Fruit fly (Drosophila melanogaster) whole organism, embryonic: ENCODE results near the gene Targ1.

ENCODE experiments used
- Antp ChIP-seq: fragments of 200-800 bp; sonication (Bioruptor generic); optimal IDR thresholded peaks from 3 replicates; lab custom pipeline; 2016; ENCODE audit warnings: missing biosample characterization, missing genetic modification characterization
- CG11696 ChIP-seq: fragments of 200-800 bp; sonication (Bioruptor generic); IDR thresholded peaks from 2 replicates; pipeline ENCODE4 v1.3.6; 2022; ENCODE audit warnings: missing biosample characterization, missing genetic modification characterization
- CG12071 ChIP-seq: fragments of 200-800 bp; sonication (Bioruptor generic); optimal IDR thresholded peaks from 3 replicates; lab custom pipeline; 2018; ENCODE audit warnings: missing biosample characterization, mild to moderate bottlenecking, missing genetic modification characterization
- CG12104 ChIP-seq: fragments of 200-800 bp; sonication (Bioruptor generic); optimal IDR thresholded peaks from 3 replicates; lab custom pipeline; 2016; ENCODE audit warnings: missing biosample characterization, missing genetic modification characterization
- CG12155 ChIP-seq: fragments of 200-800 bp; sonication (Bioruptor generic); optimal IDR thresholded peaks from 3 replicates; lab custom pipeline; 2016; ENCODE audit warnings: missing biosample characterization, missing genetic modification characterization
- CG1233 ChIP-seq: fragments of 200-800 bp; sonication (Bioruptor generic); optimal IDR thresholded peaks from 4 replicates; lab custom pipeline; 2018; ENCODE audit warnings: missing biosample characterization, mild to moderate bottlenecking, missing genetic modification characterization
- CG17361 ChIP-seq: fragments of 200-800 bp; sonication (Bioruptor generic); IDR thresholded peaks from 3 replicates; pipeline ENCODE4 v1.3.6; 2022; ENCODE audit warnings: missing biosample characterization, missing genetic modification characterization
- CG30431 ChIP-seq: fragments of 200-800 bp; sonication (Bioruptor generic); optimal IDR thresholded peaks from 2 replicates; lab custom pipeline; 2017; ENCODE audit warnings: missing biosample characterization, missing genetic modification characterization
- CG4820 ChIP-seq: fragments of 200-800 bp; sonication (Bioruptor generic); optimal IDR thresholded peaks from 3 replicates; lab custom pipeline; 2016; ENCODE audit warnings: missing biosample characterization, missing genetic modification characterization
- CG5245 ChIP-seq: fragments of 200-800 bp; sonication (Bioruptor generic); optimal IDR thresholded peaks from 3 replicates; lab custom pipeline; 2016; ENCODE audit warnings: missing biosample characterization, missing genetic modification characterization
- CG6272 ChIP-seq: fragments of 200-800 bp; sonication (Bioruptor generic); IDR thresholded peaks from 2 replicates; pipeline ENCODE4 v1.3.6; 2022; ENCODE audit warnings: missing biosample characterization, missing genetic modification characterization
- CG6791 ChIP-seq: fragments of 200-800 bp; sonication (Bioruptor generic); IDR thresholded peaks from 3 replicates; pipeline ENCODE4 v1.3.6; 2022; ENCODE audit warnings: missing biosample characterization, missing genetic modification characterization; ENCODE audit not compliant: partially characterized antibody
- CG8388 ChIP-seq: fragments of 200-800 bp; sonication (Bioruptor generic); optimal IDR thresholded peaks from 2 replicates; lab custom pipeline; 2019; ENCODE audit warnings: missing biosample characterization, mild to moderate bottlenecking, missing genetic modification characterization, moderate library complexity
- CG9215 ChIP-seq: fragments of 200-800 bp; sonication (Bioruptor generic); IDR thresholded peaks from 2 replicates; pipeline ENCODE4 v1.3.6; 2022; ENCODE audit warnings: missing biosample characterization, missing genetic modification characterization
- Camta ChIP-seq: fragments of 200-800 bp; sonication (Bioruptor generic); optimal IDR thresholded peaks from 2 replicates; lab custom pipeline; 2016; ENCODE audit warnings: missing biosample characterization, missing genetic modification characterization
- D19B ChIP-seq: fragments of 200-800 bp; sonication (Bioruptor generic); optimal IDR thresholded peaks from 2 replicates; lab custom pipeline; 2017; ENCODE audit warnings: missing biosample characterization, mild to moderate bottlenecking, missing genetic modification characterization
- Elba2 ChIP-seq: fragments of 200-800 bp; sonication (Bioruptor generic); optimal IDR thresholded peaks from 3 replicates; lab custom pipeline; 2016; ENCODE audit warnings: missing biosample characterization, missing genetic modification characterization
- Jarid2 ChIP-seq: fragments of 200-800 bp; sonication (Bioruptor generic); optimal IDR thresholded peaks from 3 replicates; lab custom pipeline; 2017; ENCODE audit warnings: mild to moderate bottlenecking, missing biosample characterization, missing genetic modification reagents, missing genetic modification characterization
- Lim3 ChIP-seq: fragments of 200-800 bp; sonication (Bioruptor generic); IDR thresholded peaks from 2 replicates; pipeline ENCODE4 v1.3.6; 2022; ENCODE audit warnings: missing biosample characterization, missing genetic modification characterization
- MTF-1 ChIP-seq: fragments of 200-800 bp; sonication (Bioruptor generic); optimal IDR thresholded peaks from 2 replicates; lab custom pipeline; 2018; ENCODE audit warnings: missing biosample characterization, mild to moderate bottlenecking, missing genetic modification characterization, borderline replicate concordance
- Max ChIP-seq: fragments of 200-800 bp; sonication (Bioruptor generic); optimal IDR thresholded peaks from 2 replicates; lab custom pipeline; 2016; ENCODE audit warnings: missing biosample characterization, mild to moderate bottlenecking, missing genetic modification characterization
- NC2α ChIP-seq: fragments of 200-800 bp; sonication (Bioruptor generic); optimal IDR thresholded peaks from 2 replicates; lab custom pipeline; 2016; ENCODE audit warnings: missing biosample characterization, missing genetic modification characterization
- Spps ChIP-seq: fragments of 200-800 bp; sonication (Bioruptor generic); optimal IDR thresholded peaks from 2 replicates; lab custom pipeline; 2018; ENCODE audit warnings: missing biosample characterization, mild to moderate bottlenecking, missing genetic modification characterization
- az2 ChIP-seq: fragments of 200-800 bp; sonication (Bioruptor generic); optimal IDR thresholded peaks from 3 replicates; lab custom pipeline; 2016; ENCODE audit warnings: missing biosample characterization, missing genetic modification characterization
- cad ChIP-seq: fragments of >200 bp; optimal IDR thresholded peaks from 2 replicates; lab custom pipeline; 2017; ENCODE audit warnings: missing biosample characterization, missing genetic modification characterization
- chinmo ChIP-seq: fragments of 200-800 bp; sonication (Bioruptor generic); IDR thresholded peaks from 4 replicates; pipeline ENCODE4 v1.3.6; 2022; ENCODE audit warnings: missing biosample characterization, missing genetic modification characterization; ENCODE audit not compliant: partially characterized antibody
- croc ChIP-seq: fragments of 200-800 bp; sonication (Bioruptor generic); conservative IDR thresholded peaks from 3 replicates; pipeline ENCODE4 v1.3.6; 2022; ENCODE audit warnings: missing biosample characterization, missing genetic modification characterization
- crp ChIP-seq, 2 experiments: fragments of 200-800 bp; sonication (Bioruptor generic); optimal IDR thresholded peaks; 2 replicates in 1 of 2; 3 replicates in 1 of 2; lab custom pipeline; 2017; ENCODE audit warnings: missing biosample characterization in 2 of 2, missing genetic modification characterization in 2 of 2, mild to moderate bottlenecking in 1 of 2, moderate library complexity in 1 of 2
- cwo ChIP-seq: fragments of 200-800 bp; sonication (Bioruptor generic); optimal IDR thresholded peaks from 3 replicates; lab custom pipeline; 2017; ENCODE audit warnings: missing biosample characterization, missing genetic modification characterization, mild to moderate bottlenecking, moderate library complexity, missing genetic modification reagents
- dmrt11E ChIP-seq: fragments of 200-800 bp; sonication (Bioruptor generic); optimal IDR thresholded peaks from 3 replicates; lab custom pipeline; 2018; ENCODE audit warnings: missing biosample characterization, mild to moderate bottlenecking, missing genetic modification characterization, moderate library complexity
- dpn ChIP-seq, 2 experiments: fragments of 200-800 bp; sonication (Bioruptor generic); optimal IDR thresholded peaks; 3 replicates each; lab custom pipeline; 2016; ENCODE audit warnings: missing biosample characterization in 2 of 2, missing genetic modification characterization in 2 of 2
- ftz-f1 ChIP-seq: fragments of 200-800 bp; sonication (Bioruptor generic); optimal IDR thresholded peaks from 2 replicates; lab custom pipeline; 2016; ENCODE audit warnings: missing biosample characterization, missing genetic modification characterization
- gem ChIP-seq: fragments of 200-800 bp; sonication (Bioruptor generic); optimal IDR thresholded peaks from 2 replicates; lab custom pipeline; 2019; ENCODE audit warnings: missing biosample characterization, mild to moderate bottlenecking, missing genetic modification characterization, moderate library complexity
- gfzf ChIP-seq: fragments of 200-800 bp; sonication (Bioruptor generic); optimal IDR thresholded peaks from 2 replicates; lab custom pipeline; 2016; ENCODE audit warnings: missing biosample characterization, mild to moderate bottlenecking, missing genetic modification characterization, moderate library complexity
- inv ChIP-seq: fragments of 200-800 bp; sonication (Bioruptor generic); IDR thresholded peaks from 2 replicates; pipeline ENCODE4 v1.3.6; 2022; ENCODE audit warnings: missing biosample characterization, missing genetic modification characterization; ENCODE audit not compliant: partially characterized antibody
- lov ChIP-seq, 2 experiments: fragments of 200-800 bp in 1 of 2; fragments of >200 bp in 1 of 2; sonication (Bioruptor generic) in 1 of 2; IDR thresholded peaks in 1 of 2; optimal IDR thresholded peaks in 1 of 2; 2 replicates in 1 of 2; 3 replicates in 1 of 2; pipeline versions ENCODE4 v1.3.6 to Lab custom; 2017 to 2022; ENCODE audit warnings: missing biosample characterization in 1 of 2, missing genetic modification characterization in 1 of 2
- mam ChIP-seq: fragments of 200-800 bp; sonication (Bioruptor generic); optimal IDR thresholded peaks from 3 replicates; lab custom pipeline; 2016; ENCODE audit warnings: missing biosample characterization, missing genetic modification characterization
- p53 ChIP-seq: fragments of 200-800 bp; sonication (Bioruptor generic); optimal IDR thresholded peaks from 2 replicates; lab custom pipeline; 2016; ENCODE audit warnings: missing biosample characterization, missing genetic modification characterization
- phol ChIP-seq: fragments of 200-800 bp; sonication (Bioruptor generic); optimal IDR thresholded peaks from 3 replicates; lab custom pipeline; 2018; ENCODE audit warnings: missing biosample characterization, mild to moderate bottlenecking, missing genetic modification characterization, moderate library complexity
- pita ChIP-seq: fragments of 200-800 bp; sonication (Bioruptor generic); optimal IDR thresholded peaks from 2 replicates; lab custom pipeline; 2017; ENCODE audit warnings: missing biosample characterization, mild to moderate bottlenecking, missing genetic modification characterization
- repo ChIP-seq: fragments of 200-800 bp; sonication (Bioruptor generic); optimal IDR thresholded peaks from 2 replicates; lab custom pipeline; 2016; ENCODE audit warnings: missing biosample characterization, missing genetic modification characterization
- sc ChIP-seq, 3 experiments: fragments of >200 bp in 2 of 3; fragments of 200-800 bp in 1 of 3; sonication (Bioruptor generic) in 1 of 3; optimal IDR thresholded peaks; 2 replicates in 2 of 3; 3 replicates in 1 of 3; lab custom pipeline; 2017; ENCODE audit warnings: mild to moderate bottlenecking in 1 of 3, missing biosample characterization in 1 of 3, missing genetic modification characterization in 1 of 3, missing genetic modification reagents in 1 of 3
- scrt ChIP-seq: fragments of 200-800 bp; sonication (Bioruptor generic); optimal IDR thresholded peaks from 2 replicates; lab custom pipeline; 2018; ENCODE audit warnings: missing biosample characterization, mild to moderate bottlenecking, missing genetic modification characterization, moderate library complexity
- sens ChIP-seq: fragments of 200-800 bp; sonication (Bioruptor generic); peaks from one replicate; lab custom pipeline; 2016; ENCODE audit warnings: missing biosample characterization, missing genetic modification characterization
- sna ChIP-seq: fragments of 200-800 bp; sonication (Bioruptor generic); IDR thresholded peaks from 2 replicates; pipeline ENCODE4 v1.3.6; 2022; ENCODE audit warnings: missing biosample characterization, missing genetic modification characterization; ENCODE audit not compliant: partially characterized antibody
- tgo ChIP-seq: fragments of 200-800 bp; sonication (Bioruptor generic); IDR thresholded peaks from 3 replicates; pipeline ENCODE4 v1.3.6; 2022; ENCODE audit warnings: missing biosample characterization, missing genetic modification characterization
- tio ChIP-seq: fragments of 200-800 bp; sonication (Bioruptor generic); optimal IDR thresholded peaks from 2 replicates; lab custom pipeline; 2017; ENCODE audit warnings: missing biosample characterization, missing genetic modification characterization, inconsistent platforms
- vnd ChIP-seq: fragments of 200-800 bp; sonication (Bioruptor generic); IDR thresholded peaks from 3 replicates; pipeline ENCODE4 v1.3.6; 2022; ENCODE audit warnings: missing biosample characterization, missing genetic modification characterization; ENCODE audit not compliant: partially characterized antibody
- yki ChIP-seq: fragments of >200 bp; optimal IDR thresholded peaks from 3 replicates; lab custom pipeline; 2018

Targ1 gene

DNA sequence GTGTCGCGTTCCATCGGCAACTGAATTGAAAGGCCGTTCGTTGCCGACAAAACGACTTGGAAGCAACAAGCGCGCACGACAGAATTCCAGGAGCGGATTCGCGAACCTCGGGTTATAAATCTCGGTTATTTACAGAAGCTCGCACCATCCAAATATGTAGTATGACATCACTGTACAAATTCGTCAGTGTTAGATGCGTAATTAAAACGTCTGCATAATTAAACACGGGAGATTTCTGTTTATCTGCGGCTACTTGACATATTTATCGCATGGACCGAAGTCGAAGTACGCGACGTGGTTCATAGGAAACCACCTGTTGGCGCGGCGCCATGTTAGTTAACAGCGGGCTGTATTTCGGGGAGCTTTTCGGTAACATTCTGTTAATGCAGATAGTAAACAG lies 30.8 kb downstream of the Targ1 start, which contains the start of gene Ac78C (continued):
- TF ChIP-seq CG12155 (GFP tag; lab: Kevin White, UChicago), result peak; percentile 64
- peak; percentile 26; the same call in 1 of the 2 replicates for TF ChIP-seq Lim3 (GFP tag; lab: Robert Waterston, UW)
- peak; percentile 66 for TF ChIP-seq az2 (GFP tag; lab: Kevin White, UChicago)
- peak; percentile 54 for TF ChIP-seq CG30431 (GFP tag; lab: Kevin White, UChicago)
- peak; percentile 88 to 92 for TF ChIP-seq dpn (GFP tag; optimal IDR thresholded peaks at IDR 0.05; lab: Kevin White, UChicago)
- peak; percentile 66 for TF ChIP-seq phol (tag; lab: Kevin White, UChicago)
- TF ChIP-seq sens (GFP tag; lab: Kevin White, UChicago), result peak; percentile 94
- TF ChIP-seq sc (optimal IDR thresholded peaks at IDR 0.05; lab: Kevin White, UChicago), result no peak
- no peak for TF ChIP-seq sc (GFP tag; optimal IDR thresholded peaks at IDR 0.05; lab: Kevin White, UChicago)
- TF ChIP-seq CG5245 (GFP tag; lab: Kevin White, UChicago), result peak; percentile 73
- peak; percentile 80 for TF ChIP-seq cwo (GFP tag; lab: Kevin White, UChicago)
- TF ChIP-seq gem, result peak; percentile 83
- peak; percentile 83 for TF ChIP-seq MTF-1 (GFP tag; lab: Kevin White, UChicago)
- peak; percentile 24 for TF ChIP-seq tio (GFP tag; lab: Kevin White, UChicago)
- peak; percentile 59 for TF ChIP-seq inv (GFP tag; lab: Robert Waterston, UW)
- TF ChIP-seq Antp (GFP tag; lab: Kevin White, UChicago), result peak; percentile 95
- no peak for TF ChIP-seq Spps (tag; lab: Kevin White, UChicago)
- peak; percentile 64 for TF ChIP-seq CG4820 (GFP tag; lab: Kevin White, UChicago)
- TF ChIP-seq CG12104 (GFP tag; lab: Kevin White, UChicago), result peak; percentile 31
- peak; percentile 84 for TF ChIP-seq tgo (GFP tag; lab: Robert Waterston, UW)
- TF ChIP-seq CG1233 (GFP tag; lab: Kevin White, UChicago), result peak; percentile 86
- peak; percentile 30 for TF ChIP-seq NC2α
- TF ChIP-seq p53 (GFP tag; lab: Kevin White, UChicago), result peak; percentile 90
- TF ChIP-seq gfzf, result no peak
- peak; percentile 80 for TF ChIP-seq D19B
- TF ChIP-seq yki (lab: Kevin White, UChicago), result no peak
- TF ChIP-seq CG6791 (GFP tag; lab: Robert Waterston, UW), result no peak; the same call in 2 of the 3 replicates
- peak; percentile 83; the same call in 3 of the 4 replicates for TF ChIP-seq chinmo (GFP tag; lab: Robert Waterston, UW)
- TF ChIP-seq Max, result peak; percentile 65
- peak; percentile 62 for TF ChIP-seq CG8388
- TF ChIP-seq sna (GFP tag; lab: Robert Waterston, UW), result no peak
- no peak for TF ChIP-seq dmrt11E (tag; lab: Kevin White, UChicago)
- no peak for TF ChIP-seq Elba2 (GFP tag; lab: Kevin White, UChicago)
- TF ChIP-seq lov (optimal IDR thresholded peaks at IDR 0.05; lab: Kevin White, UChicago), result no peak
- peak; percentile 56; the same call in 1 of the 3 replicates for TF ChIP-seq lov (GFP tag; IDR thresholded peaks at IDR 0.05; lab: Robert Waterston, UW)
- 0 out of 2 replicates have a peak, but pooled peaks have one; percentile 47 for TF ChIP-seq CG11696 (GFP tag; lab: Robert Waterston, UW)
- peak; percentile 51; the same call in 2 of the 3 replicates for TF ChIP-seq croc (GFP tag; lab: Robert Waterston, UW)
- TF ChIP-seq scrt (GFP tag; lab: Kevin White, UChicago), result peak; percentile 100
- TF ChIP-seq CG9215 (GFP tag; lab: Robert Waterston, UW), result peak; percentile 83
- TF ChIP-seq crp (GFP tag; optimal IDR thresholded peaks at IDR 0.05; lab: Kevin White, UChicago), result no peak
- peak; percentile 91 for TF ChIP-seq repo
- no peak for TF ChIP-seq cad (GFP tag; lab: Kevin White, UChicago)
- peak; percentile 73 for TF ChIP-seq CG6272 (GFP tag; lab: Robert Waterston, UW)
- TF ChIP-seq vnd (GFP tag; lab: Robert Waterston, UW), result peak; percentile 31; the same call in 1 of the 3 replicates
- peak; percentile 57; the same call in 1 of the 3 replicates for TF ChIP-seq CG17361
- TF ChIP-seq Camta, result peak; percentile 78
- peak; percentile 96 for TF ChIP-seq mam (GFP tag; lab: Kevin White, UChicago)
- peak; percentile 36 for TF ChIP-seq ftz-f1 (GFP tag; lab: Kevin White, UChicago)
- TF ChIP-seq Jarid2 (GFP tag; lab: Kevin White, UChicago), result peak; percentile 64
- no peak for TF ChIP-seq pita (GFP tag; lab: Kevin White, UChicago)
- TF ChIP-seq CG12071, result peak; percentile 95
